Fruit fly (Drosophila melanogaster) whole organism, embryonic: ENCODE results near the gene Apt1.

ENCODE experiments used
- Antp ChIP-seq: fragments of 200-800 bp; sonication (Bioruptor generic); optimal IDR thresholded peaks from 3 replicates; lab custom pipeline; 2016; ENCODE audit warnings: missing biosample characterization, missing genetic modification characterization
- B-H2 ChIP-seq: fragments of 200-800 bp; sonication (Bioruptor generic); optimal IDR thresholded peaks from 2 replicates; lab custom pipeline; 2018; ENCODE audit warnings: missing biosample characterization, mild to moderate bottlenecking, missing genetic modification characterization
- CG10462 ChIP-seq: fragments of 200-800 bp; sonication (Bioruptor generic); optimal IDR thresholded peaks from 2 replicates; lab custom pipeline; 2016; ENCODE audit warnings: missing biosample characterization, missing genetic modification characterization
- CG12104 ChIP-seq: fragments of 200-800 bp; sonication (Bioruptor generic); optimal IDR thresholded peaks from 3 replicates; lab custom pipeline; 2016; ENCODE audit warnings: missing biosample characterization, missing genetic modification characterization
- CG12299 ChIP-seq: fragments of 200-800 bp; sonication (Bioruptor generic); optimal IDR thresholded peaks from 2 replicates; lab custom pipeline; 2018; ENCODE audit warnings: missing biosample characterization, mild to moderate bottlenecking, missing genetic modification characterization
- CG1233 ChIP-seq: fragments of 200-800 bp; sonication (Bioruptor generic); optimal IDR thresholded peaks from 4 replicates; lab custom pipeline; 2018; ENCODE audit warnings: missing biosample characterization, mild to moderate bottlenecking, missing genetic modification characterization
- CG12744 ChIP-seq: fragments of 200-800 bp; sonication (Bioruptor generic); optimal IDR thresholded peaks from 2 replicates; lab custom pipeline; 2016; ENCODE audit warnings: missing biosample characterization, missing genetic modification characterization
- CG14965 ChIP-seq: fragments of 200-800 bp; sonication (Bioruptor generic); optimal IDR thresholded peaks from 2 replicates; lab custom pipeline; 2016; ENCODE audit warnings: missing biosample characterization, missing genetic modification characterization, borderline replicate concordance
- CG1529 ChIP-seq: fragments of 200-800 bp; sonication (Bioruptor generic); optimal IDR thresholded peaks from 3 replicates; lab custom pipeline; 2018; ENCODE audit warnings: missing biosample characterization, missing genetic modification characterization
- CG16779 ChIP-seq: fragments of 200-800 bp; sonication (Bioruptor generic); IDR thresholded peaks from 2 replicates; pipeline ENCODE4 v1.3.6; 2022; ENCODE audit warnings: missing biosample characterization, missing genetic modification characterization
- CG16815 ChIP-seq: fragments of 200-800 bp; sonication (Bioruptor generic); optimal IDR thresholded peaks from 3 replicates; lab custom pipeline; 2017; ENCODE audit warnings: missing biosample characterization, mild to moderate bottlenecking, missing genetic modification characterization
- CG17359 ChIP-seq: fragments of 200-800 bp; sonication (Bioruptor generic); optimal IDR thresholded peaks from 3 replicates; lab custom pipeline; 2018; ENCODE audit warnings: missing biosample characterization, mild to moderate bottlenecking, missing genetic modification characterization, moderate library complexity
- CG2129 ChIP-seq: fragments of 200-800 bp; sonication (Bioruptor generic); IDR thresholded peaks from 2 replicates; pipeline ENCODE4 v1.3.6; 2022; ENCODE audit warnings: missing biosample characterization, missing genetic modification characterization; ENCODE audit not compliant: partially characterized antibody
- CG3065 ChIP-seq: fragments of 200-800 bp; sonication (Bioruptor generic); optimal IDR thresholded peaks from 2 replicates; lab custom pipeline; 2016; ENCODE audit warnings: missing biosample characterization, missing genetic modification characterization
- CG4404 ChIP-seq: fragments of 200-800 bp; sonication (Bioruptor generic); IDR thresholded peaks from 2 replicates; pipeline ENCODE4 v1.3.6; 2022; ENCODE audit warnings: missing biosample characterization, missing genetic modification characterization
- CG4424 ChIP-seq: fragments of 200-800 bp; sonication (Bioruptor generic); optimal IDR thresholded peaks from 3 replicates; lab custom pipeline; 2016; ENCODE audit warnings: missing biosample characterization, missing genetic modification characterization
- CG5245 ChIP-seq: fragments of 200-800 bp; sonication (Bioruptor generic); optimal IDR thresholded peaks from 3 replicates; lab custom pipeline; 2016; ENCODE audit warnings: missing biosample characterization, missing genetic modification characterization
- CG6272 ChIP-seq: fragments of 200-800 bp; sonication (Bioruptor generic); IDR thresholded peaks from 2 replicates; pipeline ENCODE4 v1.3.6; 2022; ENCODE audit warnings: missing biosample characterization, missing genetic modification characterization
- CG6765 ChIP-seq: fragments of 200-800 bp; sonication (Bioruptor generic); optimal IDR thresholded peaks from 3 replicates; lab custom pipeline; 2017; ENCODE audit warnings: missing biosample characterization, mild to moderate bottlenecking, missing genetic modification characterization
- CG6813 ChIP-seq: fragments of 200-800 bp; sonication (Bioruptor generic); optimal IDR thresholded peaks from 2 replicates; lab custom pipeline; 2017; ENCODE audit warnings: missing biosample characterization, missing genetic modification characterization, mild to moderate bottlenecking, moderate library complexity, missing genetic modification reagents
- CG8478 ChIP-seq: fragments of >200 bp; optimal IDR thresholded peaks from 2 replicates; lab custom pipeline; 2018
- CG9215 ChIP-seq: fragments of 200-800 bp; sonication (Bioruptor generic); IDR thresholded peaks from 2 replicates; pipeline ENCODE4 v1.3.6; 2022; ENCODE audit warnings: missing biosample characterization, missing genetic modification characterization
- CG9437 ChIP-seq: fragments of 200-800 bp; sonication (Bioruptor generic); optimal IDR thresholded peaks from 2 replicates; lab custom pipeline; 2018; ENCODE audit warnings: missing biosample characterization, mild to moderate bottlenecking, missing genetic modification characterization
- CG9797 ChIP-seq: fragments of 200-800 bp; sonication (Bioruptor generic); optimal IDR thresholded peaks from 3 replicates; lab custom pipeline; 2018; ENCODE audit warnings: missing biosample characterization, mild to moderate bottlenecking, missing genetic modification characterization
- Dek ChIP-seq: fragments of 200-800 bp; sonication (Bioruptor generic); optimal IDR thresholded peaks from 3 replicates; lab custom pipeline; 2019; ENCODE audit warnings: missing biosample characterization, mild to moderate bottlenecking, missing genetic modification characterization, moderate library complexity
- Dll ChIP-seq: fragments of 200-800 bp; sonication (Bioruptor generic); IDR thresholded peaks from 4 replicates; pipeline ENCODE4 v1.3.6; 2022; ENCODE audit warnings: missing biosample characterization, missing genetic modification characterization; ENCODE audit not compliant: partially characterized antibody
- Drgx ChIP-seq: fragments of 200-800 bp; sonication (Bioruptor generic); IDR thresholded peaks from 2 replicates; pipeline ENCODE4 v1.3.6; 2022; ENCODE audit warnings: missing biosample characterization, missing genetic modification characterization
- Fer1 ChIP-seq: fragments of 200-800 bp; sonication (Bioruptor generic); optimal IDR thresholded peaks from 2 replicates; lab custom pipeline; 2017; ENCODE audit warnings: missing biosample characterization, mild to moderate bottlenecking, missing genetic modification characterization
- GATAe ChIP-seq: fragments of 200-800 bp; sonication (Bioruptor generic); conservative IDR thresholded peaks from 2 replicates; pipeline ENCODE4 v1.3.6; 2022; ENCODE audit warnings: missing biosample characterization, missing genetic modification characterization
- Hr78 ChIP-seq, 2 experiments: fragments of 200-800 bp in 1 of 2; fragments of >200 bp in 1 of 2; sonication (Bioruptor generic) in 1 of 2; optimal IDR thresholded peaks; 2 replicates each; lab custom pipeline; 2017 to 2019; ENCODE audit warnings: missing biosample characterization in 2 of 2, missing genetic modification characterization in 2 of 2, mild to moderate bottlenecking in 1 of 2, moderate library complexity in 1 of 2
- Kr ChIP-seq: fragments of 200-800 bp; sonication (Bioruptor generic); optimal IDR thresholded peaks from 2 replicates; lab custom pipeline; 2017; ENCODE audit warnings: missing biosample characterization, mild to moderate bottlenecking, missing genetic modification characterization
- Oli ChIP-seq: fragments of 200-800 bp; sonication (Bioruptor generic); optimal IDR thresholded peaks from 2 replicates; lab custom pipeline; 2018; ENCODE audit warnings: missing biosample characterization, mild to moderate bottlenecking, missing genetic modification characterization, moderate library complexity
- Poxn ChIP-seq: fragments of 200-800 bp; sonication (Bioruptor generic); IDR thresholded peaks from 2 replicates; pipeline ENCODE4 v1.3.6; 2022; ENCODE audit warnings: missing biosample characterization, missing genetic modification characterization
- Ptx1 ChIP-seq: fragments of 200-800 bp; sonication (Bioruptor generic); IDR thresholded peaks from 2 replicates; pipeline ENCODE4 v1.3.6; 2022; ENCODE audit warnings: missing biosample characterization, missing genetic modification characterization
- Sin3A ChIP-seq: fragments of >200 bp; optimal IDR thresholded peaks from 2 replicates; lab custom pipeline; 2018
- TFAM ChIP-seq: fragments of 200-800 bp; sonication (Bioruptor generic); optimal IDR thresholded peaks from 2 replicates; lab custom pipeline; 2017; ENCODE audit warnings: missing biosample characterization, missing genetic modification characterization, inconsistent platforms
- Tbp ChIP-seq: fragments of >200 bp; optimal IDR thresholded peaks from 2 replicates; lab custom pipeline; 2018; ENCODE audit warnings: missing biosample characterization, missing genetic modification characterization
- Trl ChIP-seq, 3 experiments: fragments of >200 bp in 2 of 3; fragments of 200-800 bp in 1 of 3; sonication (Bioruptor generic) in 1 of 3; optimal IDR thresholded peaks; 2 replicates in 1 of 3; 3 replicates in 2 of 3; lab custom pipeline; 2016 to 2017; ENCODE audit warnings: missing biosample characterization in 1 of 3, missing genetic modification characterization in 1 of 3
- dan ChIP-seq: fragments of 200-800 bp; sonication (Bioruptor generic); IDR thresholded peaks from 2 replicates; pipeline ENCODE4 v1.3.6; 2022; ENCODE audit warnings: missing biosample characterization, missing genetic modification characterization
- ewg ChIP-seq: fragments of 200-800 bp; sonication (Bioruptor generic); optimal IDR thresholded peaks from 3 replicates; lab custom pipeline; 2017; ENCODE audit warnings: mild to moderate bottlenecking, missing biosample characterization, missing genetic modification reagents, missing genetic modification characterization
- ind ChIP-seq: fragments of 200-800 bp; sonication (Bioruptor generic); optimal IDR thresholded peaks from 3 replicates; lab custom pipeline; 2016; ENCODE audit warnings: missing biosample characterization, missing genetic modification characterization
- nau ChIP-seq: fragments of 200-800 bp; sonication (Bioruptor generic); optimal IDR thresholded peaks from 3 replicates; lab custom pipeline; 2017; ENCODE audit warnings: missing biosample characterization, mild to moderate bottlenecking, missing genetic modification characterization, missing genetic modification reagents
- nmo ChIP-seq: fragments of 200-800 bp; sonication (Bioruptor generic); optimal IDR thresholded peaks from 2 replicates; lab custom pipeline; 2018; ENCODE audit warnings: missing biosample characterization, mild to moderate bottlenecking, missing genetic modification characterization, moderate library complexity
- prd ChIP-seq, 3 experiments: fragments of >200 bp in 2 of 3; fragments of 200-800 bp in 1 of 3; sonication (Bioruptor generic) in 1 of 3; optimal IDR thresholded peaks in 2 of 3; IDR thresholded peaks in 1 of 3; 2 replicates in 2 of 3; 3 replicates in 1 of 3; pipeline versions ENCODE4 v1.3.6 to Lab custom; 2017 to 2022; ENCODE audit warnings: missing biosample characterization in 1 of 3, missing genetic modification characterization in 1 of 3
- row ChIP-seq: fragments of 200-800 bp; sonication (Bioruptor generic); IDR thresholded peaks from 3 replicates; pipeline ENCODE4 v1.3.6; 2022; ENCODE audit warnings: missing biosample characterization, missing genetic modification characterization
- ssp ChIP-seq: fragments of 200-800 bp; sonication (Bioruptor generic); IDR thresholded peaks from 2 replicates; pipeline ENCODE4 v1.3.6; 2022; ENCODE audit warnings: missing biosample characterization, missing genetic modification characterization
- tgo ChIP-seq: fragments of 200-800 bp; sonication (Bioruptor generic); IDR thresholded peaks from 3 replicates; pipeline ENCODE4 v1.3.6; 2022; ENCODE audit warnings: missing biosample characterization, missing genetic modification characterization
- ttk ChIP-seq: fragments of 200-800 bp; sonication (Bioruptor generic); IDR thresholded peaks from 2 replicates; pipeline ENCODE4 v2.1.2; 2022; ENCODE audit warnings: missing biosample characterization, missing genetic modification characterization
- unpg ChIP-seq: fragments of 200-800 bp; sonication (Bioruptor generic); optimal IDR thresholded peaks from 3 replicates; lab custom pipeline; 2018; ENCODE audit warnings: missing biosample characterization, mild to moderate bottlenecking, missing genetic modification characterization, moderate library complexity
- wek ChIP-seq: fragments of 200-800 bp; sonication (Bioruptor generic); optimal IDR thresholded peaks from 3 replicates; lab custom pipeline; 2018; ENCODE audit warnings: missing biosample characterization, mild to moderate bottlenecking, missing genetic modification characterization, moderate library complexity

Gene Apt1

dm6 chr3L:11680298-11680697, 52.5 kb downstream of the Apt1 start, which contains the start of gene CG32085 (continued):
- peak; percentile 51 for TF ChIP-seq CG4424 (GFP tag; lab: Kevin White, UChicago)
- TF ChIP-seq Kr (GFP tag; lab: Kevin White, UChicago) = no peak
- TF ChIP-seq ttk (GFP tag; lab: Robert Waterston, UW) = no peak
- peak; percentile 99 for TF ChIP-seq ewg (GFP tag; lab: Kevin White, UChicago)
- TF ChIP-seq prd (optimal IDR thresholded peaks at IDR 0.05; lab: Kevin White, UChicago) = no peak
- TF ChIP-seq prd (GFP tag; IDR thresholded peaks at IDR 0.05; lab: Robert Waterston, UW) = peak; percentile 55
- no peak for TF ChIP-seq CG9437 (GFP tag; lab: Kevin White, UChicago)
- no peak for TF ChIP-seq CG10462 (GFP tag; lab: Kevin White, UChicago)
- TF ChIP-seq CG3065 (GFP tag; lab: Kevin White, UChicago) = no peak
- TF ChIP-seq CG6272 (GFP tag; lab: Robert Waterston, UW) = peak; percentile 60; the same call in 1 of the 2 replicates
- no peak for TF ChIP-seq CG12744 (GFP tag; lab: Kevin White, UChicago)
- peak; percentile 42; the same call in 1 of the 2 replicates for TF ChIP-seq CG4404
- no peak for TF ChIP-seq ssp (GFP tag; lab: Robert Waterston, UW)
- TF ChIP-seq ind (GFP tag; lab: Kevin White, UChicago) = peak; percentile 68
- peak; percentile 74 for TF ChIP-seq row (GFP tag; lab: Robert Waterston, UW)
- peak; percentile 60 to 61 for TF ChIP-seq Trl (optimal IDR thresholded peaks at IDR 0.05; lab: Kevin White, UChicago)
- peak; percentile 88 for TF ChIP-seq Trl (GFP tag; optimal IDR thresholded peaks at IDR 0.05; lab: Kevin White, UChicago)
- no peak for TF ChIP-seq CG9797 (GFP tag; lab: Kevin White, UChicago)
- peak; percentile 50 for TF ChIP-seq CG6765 (GFP tag; lab: Kevin White, UChicago)
- no peak for TF ChIP-seq CG14965
- no peak for TF ChIP-seq GATAe (GFP tag; lab: Robert Waterston, UW)
- TF ChIP-seq CG17359 (tag; lab: Kevin White, UChicago) = peak; percentile 54
- TF ChIP-seq Oli (tag; lab: Kevin White, UChicago) = peak; percentile 1
- peak; percentile 70; the same call in 1 of the 2 replicates for TF ChIP-seq CG16779 (GFP tag; lab: Robert Waterston, UW)
- peak; percentile 35 for TF ChIP-seq unpg (GFP tag; lab: Kevin White, UChicago)
- peak; percentile 75 for TF ChIP-seq Drgx (GFP tag; lab: Robert Waterston, UW)
- peak; percentile 86 for TF ChIP-seq Fer1 (GFP tag; lab: Kevin White, UChicago)
- no peak for TF ChIP-seq Sin3A (lab: Kevin White, UChicago)
- no peak for TF ChIP-seq TFAM (GFP tag; lab: Kevin White, UChicago)
- peak; percentile 42; the same call in 2 of the 3 replicates for TF ChIP-seq tgo (GFP tag; lab: Robert Waterston, UW)
- TF ChIP-seq Dek (tag; lab: Kevin White, UChicago) = peak; percentile 38
- peak; percentile 69 for TF ChIP-seq CG5245
- TF ChIP-seq Dll (GFP tag; lab: Robert Waterston, UW) = no peak
- TF ChIP-seq wek (GFP tag; lab: Kevin White, UChicago) = no peak
- TF ChIP-seq Tbp (GFP tag; lab: Kevin White, UChicago) = no peak
- TF ChIP-seq Poxn (GFP tag; lab: Robert Waterston, UW) = no peak
- TF ChIP-seq CG12299 = no peak
- TF ChIP-seq CG1529 (GFP tag; lab: Kevin White, UChicago) = no peak
- TF ChIP-seq CG6813 (GFP tag; lab: Kevin White, UChicago) = peak; percentile 50
- TF ChIP-seq CG1233 (GFP tag; lab: Kevin White, UChicago) = peak; percentile 29
- no peak for TF ChIP-seq CG2129 (GFP tag; lab: Robert Waterston, UW)
- no peak for TF ChIP-seq CG8478 (lab: Kevin White, UChicago)
- no peak for TF ChIP-seq CG12104 (GFP tag; lab: Kevin White, UChicago)
- no peak for TF ChIP-seq nmo (GFP tag; lab: Kevin White, UChicago)
- TF ChIP-seq dan (GFP tag; lab: Robert Waterston, UW) = no peak; the same call in 1 of the 2 replicates
- no peak for TF ChIP-seq Hr78 (GFP tag; optimal IDR thresholded peaks at IDR 0.05; lab: Kevin White, UChicago)
- TF ChIP-seq nau = peak; percentile 26
- peak; percentile 57 for TF ChIP-seq Ptx1 (GFP tag; lab: Robert Waterston, UW)
- TF ChIP-seq Antp (GFP tag; lab: Kevin White, UChicago) = peak; percentile 84
- peak; percentile 8 for TF ChIP-seq CG16815 (GFP tag; lab: Kevin White, UChicago)
- peak; percentile 48 for TF ChIP-seq CG9215 (GFP tag; lab: Robert Waterston, UW)
- peak; percentile 48 for TF ChIP-seq B-H2 (GFP tag; lab: Kevin White, UChicago)
